Worm (Caenorhabditis elegans): ENCODE data around the gene T25E12.16.

ce11 chrV:16687227-16687626 lies 46.4 kb downstream of the T25E12.16 start, which contains the start of gene srz-102:
- no peak for TF ChIP-seq tab-1 (GFP tag; IDR thresholded peaks at IDR 0.05)
- no peak for TF ChIP-seq ztf-29 (GFP tag; IDR thresholded peaks at IDR 0.05)
- TF ChIP-seq T22C8.4 (GFP tag; IDR thresholded peaks at IDR 0.05): no peak
- no peak for TF ChIP-seq flt-1 (GFP tag; IDR thresholded peaks at IDR 0.05)
